Worm (Caenorhabditis elegans) whole organism, L3 larva: ENCODE results near the gene daf-15.

Source experiments
- ama-1 ChIP-seq: fragments of 150-350 bp; optimal IDR thresholded peaks from 2 replicates; lab custom pipeline; 2018
- ceh-16 ChIP-seq: sonication (generic microtip); optimal IDR thresholded peaks from 2 replicates; lab custom pipeline; 2017; ENCODE audit warnings: missing biosample characterization, missing genetic modification characterization
- ceh-82 ChIP-seq: fragments of 150-350 bp; optimal IDR thresholded peaks from 2 replicates; lab custom pipeline; 2014; ENCODE audit warnings: missing biosample characterization, missing genetic modification characterization
- elt-2 ChIP-seq: sonication (generic microtip); optimal IDR thresholded peaks from 2 replicates; lab custom pipeline; 2016; ENCODE audit warnings: missing genetic modification reagents, mild to moderate bottlenecking, missing genetic modification characterization, missing compliant biosample characterization
- fos-1 ChIP-seq: fragments of 150-350 bp; optimal IDR thresholded peaks from 2 replicates; lab custom pipeline; 2014; ENCODE audit warnings: missing biosample characterization, missing genetic modification characterization
- lin-39 ChIP-seq: fragments of 150-350 bp; optimal IDR thresholded peaks from 2 replicates; lab custom pipeline; 2018; ENCODE audit warnings: missing biosample characterization, missing genetic modification reagents, missing genetic modification characterization
- mdl-1 ChIP-seq: fragments of 150-350 bp; optimal IDR thresholded peaks from 2 replicates; lab custom pipeline; 2014; ENCODE audit warnings: missing biosample characterization, missing genetic modification characterization
- nhr-237 ChIP-seq: fragments of 150-350 bp; optimal IDR thresholded peaks from 2 replicates; lab custom pipeline; 2014; ENCODE audit warnings: missing biosample characterization, missing genetic modification characterization
- nhr-76 ChIP-seq: fragments of 150-350 bp; sonication (generic microtip); optimal IDR thresholded peaks from 5 replicates; lab custom pipeline; 2014; ENCODE audit warnings: missing biosample characterization, missing genetic modification characterization
- pha-4 ChIP-seq: fragments of 150-350 bp; optimal IDR thresholded peaks from 2 replicates; lab custom pipeline; 2014; ENCODE audit warnings: missing biosample characterization, missing genetic modification reagents, missing genetic modification characterization
- unc-62 ChIP-seq: fragments of 150-350 bp; sonication (generic microtip); optimal IDR thresholded peaks from 4 replicates; lab custom pipeline; 2014; ENCODE audit warnings: missing biosample characterization, missing genetic modification reagents, missing genetic modification characterization
- ztf-11 ChIP-seq: fragments of 150-350 bp; optimal IDR thresholded peaks from 2 replicates; lab custom pipeline; 2014; ENCODE audit warnings: missing biosample characterization, missing genetic modification characterization

ce11 chrIV:9397278-9397677, 11.3 kb downstream of the daf-15 start, which contains the start of gene F56D5.3:
- no peak for TF ChIP-seq nhr-237 (tag; lab: Kevin White, UChicago)
- no peak for TF ChIP-seq ama-1 (lab: Kevin White, UChicago)
- no peak for TF ChIP-seq elt-2 (tag; lab: Kevin White, UChicago)
- no peak for TF ChIP-seq ceh-82 (tag; lab: Kevin White, UChicago)
- no peak for TF ChIP-seq nhr-76 (tag; lab: Kevin White, UChicago)
- no peak for TF ChIP-seq unc-62 (GFP tag; lab: Kevin White, UChicago)
- no peak for TF ChIP-seq pha-4 (tag; lab: Kevin White, UChicago)
- TF ChIP-seq fos-1: no peak
- TF ChIP-seq lin-39: no peak
- TF ChIP-seq ztf-11 (tag; lab: Kevin White, UChicago): no peak
- no peak for TF ChIP-seq ceh-16 (tag; lab: Kevin White, UChicago)
- TF ChIP-seq mdl-1 (tag; lab: Kevin White, UChicago): no peak
